Worm (Caenorhabditis elegans): Measurements from ENCODE around the gene xol-1.
A peak's percentile ranks its signal among the peaks of the same experiment; 100 is the strongest.

Gene xol-1

ce11 chrX:8054478-8054877, 13.4 kb downstream of the xol-1 start:
- TF ChIP-seq ama-1 (optimal IDR thresholded peaks at IDR 0.05) (no peak), daf-12 (tag; optimal IDR thresholded peaks at IDR 0.05) (no peak), hmg-11 (tag; optimal IDR thresholded peaks at IDR 0.05) (no peak), nhr-43 (tag; optimal IDR thresholded peaks at IDR 0.05; ENCODE audit: poor library complexity, severe bottlenecking) (no peak), ceh-16 (tag; optimal IDR thresholded peaks at IDR 0.05) (no peak), lin-39 (tag; optimal IDR thresholded peaks at IDR 0.05) (no peak), snpc-4 (tag; optimal IDR thresholded peaks at IDR 0.05) (no peak), nhr-67 (tag; optimal IDR thresholded peaks at IDR 0.05) (no peak), nhr-23 (tag; optimal IDR thresholded peaks at IDR 0.05) (no peak), nhr-12 (tag; optimal IDR thresholded peaks at IDR 0.05) (no peak), R02D3.7 (tag; optimal IDR thresholded peaks at IDR 0.05) (no peak), jun-1 (tag; optimal IDR thresholded peaks at IDR 0.05) (no peak), egl-5 (tag; optimal IDR thresholded peaks at IDR 0.05) (no peak), nhr-76 (tag; optimal IDR thresholded peaks at IDR 0.05) (no peak), aly-2 (tag; optimal IDR thresholded peaks at IDR 0.05) (no peak), ztf-4 (tag; optimal IDR thresholded peaks at IDR 0.05) (no peak), unc-62 (GFP tag; optimal IDR thresholded peaks at IDR 0.05) (no peak), fkh-2 (tag; optimal IDR thresholded peaks at IDR 0.05) (no peak), nhr-237 (tag; optimal IDR thresholded peaks at IDR 0.05) (no peak), skn-1 (tag; optimal IDR thresholded peaks at IDR 0.05) (no peak)

- peak; percentile 0 for TF ChIP-seq snpc-4 (tag; optimal IDR thresholded peaks at IDR 0.05)
- peak; percentile 57 for TF ChIP-seq ceh-28 (tag; optimal IDR thresholded peaks at IDR 0.05)
- TF ChIP-seq sea-2 (GFP tag; optimal IDR thresholded peaks at IDR 0.05) = no peak
- TF ChIP-seq nfya-1 (tag; optimal IDR thresholded peaks at IDR 0.05; ENCODE audit: insufficient read depth) = peak; percentile 10
Measured at ce11 chrX:8057791-8058270, 16.7 kb downstream of the xol-1 start, which contains the start of gene dim-1. Gene dim-1, minus strand, starts transcription at chrX:8058220.

ce11 chrX:8059999-8060398, 18.9 kb downstream of the xol-1 start:
- TF ChIP-seq ZK546.5 (tag; optimal IDR thresholded peaks at IDR 0.05) = no peak
- no peak for TF ChIP-seq snpc-4 (tag; optimal IDR thresholded peaks at IDR 0.05)
- no peak for TF ChIP-seq nhr-76 (tag; optimal IDR thresholded peaks at IDR 0.05)
- TF ChIP-seq ceh-28 (tag; optimal IDR thresholded peaks at IDR 0.05) = peak; percentile 47
- TF ChIP-seq nhr-25 (tag; optimal IDR thresholded peaks at IDR 0.05) = peak; percentile 48
- TF ChIP-seq mml-1 (tag; optimal IDR thresholded peaks at IDR 0.05) = no peak

ce11 chrX:8060823-8061222, 19.7 kb downstream of the xol-1 start, which contains the start of gene C18A11.3:
Gene C18A11.3, plus strand, starts transcription at chrX:8061123.
- TF ChIP-seq mml-1 (tag; optimal IDR thresholded peaks at IDR 0.05) (no peak), nhr-28 (tag; optimal IDR thresholded peaks at IDR 0.05) (no peak), unc-39 (tag; optimal IDR thresholded peaks at IDR 0.05) (no peak), elt-2 (tag; optimal IDR thresholded peaks at IDR 0.05) (peak; percentile 47)

- TF ChIP-seq pqm-1 (tag; optimal IDR thresholded peaks at IDR 0.05) (no peak), pha-4 (tag; optimal IDR thresholded peaks at IDR 0.05) (no peak), nhr-77 (tag; optimal IDR thresholded peaks at IDR 0.05) (no peak), nfya-1 (tag; optimal IDR thresholded peaks at IDR 0.05; ENCODE audit: insufficient read depth) (no peak), fkh-2 (tag; optimal IDR thresholded peaks at IDR 0.05) (no peak), tbx-2 (tag; optimal IDR thresholded peaks at IDR 0.05) (no peak), unc-39 (tag; optimal IDR thresholded peaks at IDR 0.05) (no peak), ama-1 (optimal IDR thresholded peaks at IDR 0.05) (no peak), ztf-11 (tag; optimal IDR thresholded peaks at IDR 0.05) (no peak), elt-2 (tag; optimal IDR thresholded peaks at IDR 0.05) (no peak), ceh-28 (tag; optimal IDR thresholded peaks at IDR 0.05) (no peak), zag-1 (tag; optimal IDR thresholded peaks at IDR 0.05) (no peak), nhr-23 (tag; optimal IDR thresholded peaks at IDR 0.05) (no peak), nhr-12 (tag; optimal IDR thresholded peaks at IDR 0.05) (no peak), ceh-82 (tag; optimal IDR thresholded peaks at IDR 0.05) (no peak), mdl-1 (tag; optimal IDR thresholded peaks at IDR 0.05) (no peak), fkh-10 (GFP tag; optimal IDR thresholded peaks at IDR 0.05) (no peak), aly-2 (tag; optimal IDR thresholded peaks at IDR 0.05) (no peak), jun-1 (tag; optimal IDR thresholded peaks at IDR 0.05) (no peak), elt-1 (tag; optimal IDR thresholded peaks at IDR 0.05) (no peak)
Measured at ce11 chrX:8067268-8067667, 26.2 kb downstream of the xol-1 start, which contains the start of gene C18A11.2. Gene C18A11.2, plus strand, starts transcription at chrX:8067568.

All from whole organism, L3 larva.